Fruit fly (Drosophila melanogaster) S2 (cell line): ENCODE measurements around the gene CG31229.

ENCODE experiments used
- CG8478 ChIP-seq: fragments of >200 bp; optimal IDR thresholded peaks from 2 replicates; lab custom pipeline; 2018
- CTCF ChIP-seq, 2 experiments: fragments of >200 bp; optimal IDR thresholded peaks; 2 replicates each; lab custom pipeline; 2018

DNA sequence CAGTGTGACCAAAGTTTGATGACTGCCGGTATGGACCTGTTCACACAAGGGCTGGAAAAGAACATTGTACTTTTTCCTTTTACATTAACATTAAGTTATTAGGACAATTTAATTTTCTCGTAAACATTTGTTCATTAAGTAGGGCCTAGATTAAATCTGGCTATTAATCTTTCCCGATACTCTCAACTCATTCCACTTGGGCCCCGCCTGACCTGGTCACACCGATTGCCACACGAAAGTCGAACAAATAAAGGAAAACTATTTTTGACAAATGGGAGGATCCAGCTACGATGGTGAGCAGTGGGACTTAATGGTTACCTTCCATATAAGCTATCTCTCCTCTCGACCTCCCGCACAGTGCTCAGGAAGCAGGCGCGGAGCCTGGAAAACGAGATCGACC lies 4.1 kb upstream of the CG31229 start, which contains the start of the genes Cpsf73 and Gos28:
- TF ChIP-seq CG8478 (lab: Kevin White, UChicago) (no peak), CTCF (optimal IDR thresholded peaks at IDR 0.05; lab: Kevin White, UChicago) (peak in 1 of 2 experiments; percentile 18)
